Worm (Caenorhabditis elegans): ENCODE measurements around the gene nhr-44.

DNA sequence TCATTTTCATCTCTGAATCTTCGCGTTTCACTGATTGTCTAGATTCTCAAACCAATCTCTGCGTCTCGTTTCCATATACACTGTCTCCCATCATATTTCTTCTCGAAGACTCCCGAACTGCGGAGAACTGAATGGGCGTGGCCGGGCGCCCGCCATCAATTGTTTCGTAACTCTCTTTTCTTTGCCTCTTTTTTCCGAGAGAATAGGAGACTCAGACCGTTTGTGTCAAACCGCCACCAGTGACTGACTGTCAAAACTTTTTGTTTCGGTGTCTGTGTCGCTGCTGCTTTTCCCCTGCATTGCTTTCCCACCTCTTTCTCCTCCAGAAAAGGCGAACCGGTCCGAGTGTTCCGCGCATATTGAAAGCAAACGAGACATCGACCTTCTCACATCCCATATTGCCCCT, 27.7 kb downstream of the nhr-44 start, which contains the start of gene unc-23:
- TF ChIP-seq flt-1 (GFP tag; IDR thresholded peaks at IDR 0.05): no peak
- no peak for TF ChIP-seq med-1 (GFP tag; optimal IDR thresholded peaks at IDR 0.05; ENCODE audit: insufficient read depth)
- TF ChIP-seq tab-1 (GFP tag; IDR thresholded peaks at IDR 0.05): no peak

All from whole organism, midembryonic.